Fruit fly (Drosophila melanogaster) whole organism, adult: ENCODE measurements around the gene cocoon.

Source experiments
- CG11617 ChIP-seq: fragments of 200-800 bp; sonication (Bioruptor generic); optimal IDR thresholded peaks from 2 replicates; lab custom pipeline; 2017; ENCODE audit warnings: mild to moderate bottlenecking, missing biosample characterization, missing genetic modification reagents, missing genetic modification characterization
- CG12768 ChIP-seq: fragments of 200-800 bp; sonication (Bioruptor generic); optimal IDR thresholded peaks from 2 replicates; lab custom pipeline; 2017; ENCODE audit warnings: missing biosample characterization, missing genetic modification characterization, mild to moderate bottlenecking, moderate library complexity, missing genetic modification reagents
- CG14711 ChIP-seq: fragments of 200-800 bp; sonication (Bioruptor generic); optimal IDR thresholded peaks from 2 replicates; lab custom pipeline; 2018; ENCODE audit warnings: missing biosample characterization, mild to moderate bottlenecking, missing genetic modification characterization, moderate library complexity
- CG1620 ChIP-seq: fragments of 200-800 bp; sonication (Bioruptor generic); optimal IDR thresholded peaks from 2 replicates; lab custom pipeline; 2016; ENCODE audit warnings: missing biosample characterization, missing genetic modification characterization
- CG33017 ChIP-seq: fragments of 200-800 bp; sonication (Bioruptor generic); optimal IDR thresholded peaks from 2 replicates; lab custom pipeline; 2018; ENCODE audit warnings: missing biosample characterization, mild to moderate bottlenecking, missing genetic modification characterization, moderate library complexity
- CG5204 ChIP-seq: fragments of 200-800 bp; sonication (Bioruptor generic); optimal IDR thresholded peaks from 2 replicates; lab custom pipeline; 2016; ENCODE audit warnings: missing biosample characterization, missing genetic modification characterization
- CG7045 ChIP-seq: fragments of 200-800 bp; sonication (Bioruptor generic); optimal IDR thresholded peaks from 2 replicates; lab custom pipeline; 2017; ENCODE audit warnings: missing biosample characterization, mild to moderate bottlenecking, missing genetic modification characterization
- CG7101 ChIP-seq: fragments of 200-800 bp; sonication (Bioruptor generic); optimal IDR thresholded peaks from 2 replicates; lab custom pipeline; 2018; ENCODE audit warnings: missing biosample characterization, mild to moderate bottlenecking, missing genetic modification characterization, moderate library complexity
- Clk ChIP-seq: fragments of 200-800 bp; sonication (Bioruptor generic); optimal IDR thresholded peaks from 2 replicates; lab custom pipeline; 2017; ENCODE audit warnings: missing biosample characterization, missing genetic modification characterization
- Crg-1 ChIP-seq: fragments of 200-800 bp; sonication (Bioruptor generic); optimal IDR thresholded peaks from 2 replicates; lab custom pipeline; 2016; ENCODE audit warnings: missing biosample characterization, missing genetic modification characterization
- Hr96 ChIP-seq: fragments of 200-800 bp; sonication (Bioruptor generic); optimal IDR thresholded peaks from 2 replicates; lab custom pipeline; 2016; ENCODE audit warnings: missing biosample characterization, missing genetic modification characterization
- Mnt ChIP-seq: fragments of 200-800 bp; sonication (Bioruptor generic); optimal IDR thresholded peaks from 2 replicates; lab custom pipeline; 2016; ENCODE audit warnings: missing biosample characterization, mild to moderate bottlenecking, missing genetic modification characterization
- bab1 ChIP-seq: fragments of 200-800 bp; sonication (Bioruptor generic); optimal IDR thresholded peaks from 3 replicates; lab custom pipeline; 2019; ENCODE audit warnings: missing biosample characterization, mild to moderate bottlenecking, missing genetic modification characterization, moderate library complexity
- cic ChIP-seq: fragments of 200-800 bp; sonication (Bioruptor generic); optimal IDR thresholded peaks from 2 replicates; lab custom pipeline; 2017; ENCODE audit warnings: missing biosample characterization, mild to moderate bottlenecking, missing genetic modification characterization, moderate library complexity
- cnc ChIP-seq, 2 experiments: fragments of >200 bp; optimal IDR thresholded peaks; 2 replicates each; lab custom pipeline; 2017
- kay ChIP-seq: fragments of 200-800 bp; sonication (Bioruptor generic); peaks from one replicate; lab custom pipeline; 2016; ENCODE audit warnings: missing biosample characterization, missing genetic modification characterization, borderline replicate concordance
- ovo ChIP-seq: fragments of 200-800 bp; sonication (Bioruptor generic); optimal IDR thresholded peaks from 2 replicates; lab custom pipeline; 2016; ENCODE audit warnings: missing biosample characterization, missing genetic modification characterization
- pad ChIP-seq: fragments of 200-800 bp; sonication (Bioruptor generic); optimal IDR thresholded peaks from 3 replicates; lab custom pipeline; 2017; ENCODE audit warnings: missing biosample characterization, missing genetic modification characterization, mild to moderate bottlenecking, moderate library complexity, missing genetic modification reagents
- tj ChIP-seq: fragments of 200-800 bp; sonication (Bioruptor generic); optimal IDR thresholded peaks from 3 replicates; lab custom pipeline; 2017; ENCODE audit warnings: missing biosample characterization, mild to moderate bottlenecking, missing genetic modification characterization, moderate library complexity
- toe ChIP-seq: fragments of 200-800 bp; sonication (Bioruptor generic); optimal IDR thresholded peaks from 2 replicates; lab custom pipeline; 2016; ENCODE audit warnings: missing biosample characterization, missing genetic modification characterization

Gene cocoon

DNA sequence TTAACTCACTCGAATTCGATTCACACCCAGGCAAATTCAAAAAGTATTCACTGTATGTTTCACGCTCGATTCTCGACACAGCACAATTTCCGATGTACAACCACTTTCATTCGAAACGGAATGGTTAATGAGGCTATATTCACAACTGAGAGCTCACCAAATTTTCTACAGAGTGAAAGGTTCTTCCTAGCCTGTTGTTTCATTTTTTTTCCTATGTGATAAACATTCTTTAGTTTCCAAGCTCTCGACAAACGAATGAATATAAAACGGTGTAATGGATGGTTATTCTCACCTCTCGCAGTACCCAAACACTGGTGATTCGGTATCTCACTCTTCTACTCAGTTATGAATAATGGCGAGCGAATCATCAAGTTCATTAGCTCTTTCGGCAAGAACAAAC, at the start of gene cocoon:
TSS of gene cocoon (minus strand) at position 101 of the 400 bp plus-strand sequence.
- TF ChIP-seq toe (GFP tag; lab: Kevin White, UChicago) (no peak), Crg-1 (GFP tag; lab: Kevin White, UChicago) (no peak), CG33017 (tag; lab: Kevin White, UChicago) (no peak), CG7045 (GFP tag; lab: Kevin White, UChicago) (no peak), CG14711 (tag; lab: Kevin White, UChicago) (no peak), Clk (GFP tag; lab: Kevin White, UChicago) (no peak), cnc (optimal IDR thresholded peaks at IDR 0.05; lab: Kevin White, UChicago) (no peak), CG1620 (GFP tag; lab: Kevin White, UChicago) (no peak), bab1 (no peak), CG7101 (tag; lab: Kevin White, UChicago) (no peak), Mnt (no peak), cic (GFP tag; lab: Kevin White, UChicago) (no peak), pad (no peak), CG5204 (GFP tag; lab: Kevin White, UChicago) (no peak), CG12768 (GFP tag; lab: Kevin White, UChicago) (no peak), CG11617 (GFP tag; lab: Kevin White, UChicago) (no peak)

dm6 chr3L:15520320-15520719, 46.4 kb upstream of the cocoon start, which contains the start of gene yellow-k:
yellow-k (plus strand) TSS chr3L:15520620.
- TF ChIP-seq bab1 = peak; percentile 7
- TF ChIP-seq CG12768 (GFP tag; lab: Kevin White, UChicago) = no peak
- TF ChIP-seq tj (GFP tag; lab: Kevin White, UChicago) = peak; percentile 82

dm6 chr3L:15519920-15520319, 46.0 kb upstream of the cocoon start:
- TF ChIP-seq ovo (GFP tag; lab: Kevin White, UChicago) (no peak), CG7045 (GFP tag; lab: Kevin White, UChicago) (no peak), Hr96 (GFP tag; lab: Kevin White, UChicago) (no peak), cic (GFP tag; lab: Kevin White, UChicago) (no peak), CG12768 (GFP tag; lab: Kevin White, UChicago) (no peak), Clk (GFP tag; lab: Kevin White, UChicago) (no peak), bab1 (no peak), Crg-1 (GFP tag; lab: Kevin White, UChicago) (no peak), CG14711 (tag; lab: Kevin White, UChicago) (no peak), toe (GFP tag; lab: Kevin White, UChicago) (no peak), CG11617 (GFP tag; lab: Kevin White, UChicago) (no peak)

dm6 chr3L:15519492-15519891, 45.6 kb upstream of the cocoon start, which contains the start of gene mex1:
mex1 (minus strand) TSS chr3L:15519592.
- no peak for TF ChIP-seq CG33017 (tag; lab: Kevin White, UChicago)

- TF ChIP-seq cic (GFP tag; lab: Kevin White, UChicago) (peak; percentile 33), ovo (GFP tag; lab: Kevin White, UChicago) (no peak), CG7045 (GFP tag; lab: Kevin White, UChicago) (no peak), Mnt (peak; percentile 35), bab1 (no peak), Hr96 (GFP tag; lab: Kevin White, UChicago) (no peak), CG33017 (tag; lab: Kevin White, UChicago) (no peak), kay (GFP tag; lab: Kevin White, UChicago) (peak; percentile 8), pad (no peak), cnc (optimal IDR thresholded peaks at IDR 0.05; lab: Kevin White, UChicago) (no peak)
Measured at dm6 chr3L:15518344-15518743, 44.4 kb upstream of the cocoon start.

- TF ChIP-seq CG12768 (GFP tag; lab: Kevin White, UChicago) (no peak), Clk (GFP tag; lab: Kevin White, UChicago) (no peak), Crg-1 (GFP tag; lab: Kevin White, UChicago) (no peak), cic (GFP tag; lab: Kevin White, UChicago) (peak; percentile 12), kay (GFP tag; lab: Kevin White, UChicago) (peak; percentile 50)
Measured at dm6 chr3L:15517508-15517907, 43.6 kb upstream of the cocoon start.

dm6 chr3L:15516956-15517355, 43.0 kb upstream of the cocoon start, which contains the start of gene CG13454:
CG13454 (minus strand) TSS chr3L:15517056.
- no peak for TF ChIP-seq cnc (optimal IDR thresholded peaks at IDR 0.05; lab: Kevin White, UChicago)
- TF ChIP-seq ovo (GFP tag; lab: Kevin White, UChicago) = no peak
- no peak for TF ChIP-seq cic (GFP tag; lab: Kevin White, UChicago)
- no peak for TF ChIP-seq Crg-1 (GFP tag; lab: Kevin White, UChicago)
- no peak for TF ChIP-seq CG11617 (GFP tag; lab: Kevin White, UChicago)
- no peak for TF ChIP-seq toe (GFP tag; lab: Kevin White, UChicago)
- TF ChIP-seq CG14711 (tag; lab: Kevin White, UChicago) = no peak
- TF ChIP-seq kay (GFP tag; lab: Kevin White, UChicago) = no peak
- no peak for TF ChIP-seq bab1
- TF ChIP-seq CG7101 (tag; lab: Kevin White, UChicago) = no peak
- TF ChIP-seq Mnt = no peak
- TF ChIP-seq Hr96 (GFP tag; lab: Kevin White, UChicago) = no peak
- no peak for TF ChIP-seq CG33017 (tag; lab: Kevin White, UChicago)
- no peak for TF ChIP-seq tj (GFP tag; lab: Kevin White, UChicago)
- TF ChIP-seq Clk (GFP tag; lab: Kevin White, UChicago) = no peak
- no peak for TF ChIP-seq CG7045 (GFP tag; lab: Kevin White, UChicago)
- TF ChIP-seq CG12768 (GFP tag; lab: Kevin White, UChicago) = no peak
- no peak for TF ChIP-seq pad
